Worm (Caenorhabditis elegans) whole organism, L4 larva: ENCODE data around the gene nol-9.

ENCODE experiments used
- R02D3.7 ChIP-seq: fragments of 150-350 bp; sonication (generic microtip); optimal IDR thresholded peaks from 3 replicates; lab custom pipeline; 2014; ENCODE audit warnings: missing biosample characterization, missing genetic modification characterization
- mdl-1 ChIP-seq, 2 experiments: fragments of 150-350 bp in 1 of 2; sonication (generic microtip) in 1 of 2; optimal IDR thresholded peaks; 2 replicates each; lab custom pipeline; 2014 to 2017; ENCODE audit warnings: missing biosample characterization in 2 of 2, missing genetic modification characterization in 2 of 2
- mdt-29 ChIP-seq: fragments of 200-800 bp; sonication (Bioruptor generic); IDR thresholded peaks from 2 replicates; pipeline ENCODE4 v1.3.6; 2022; ENCODE audit warnings: missing genetic modification reagents, missing genetic modification characterization, missing compliant biosample characterization
- mxl-3 ChIP-seq: fragments of 200-800 bp; sonication (Bioruptor generic); optimal IDR thresholded peaks from 2 replicates; lab custom pipeline; 2018; ENCODE audit warnings: mild to moderate bottlenecking, missing genetic modification characterization, missing compliant biosample characterization
- nhr-237 ChIP-seq: sonication (generic microtip); optimal IDR thresholded peaks from 2 replicates; lab custom pipeline; 2017; ENCODE audit warnings: missing biosample characterization, missing genetic modification characterization
- pha-4 ChIP-seq, 2 experiments: fragments of 150-350 bp in 1 of 2; fragments of 200-800 bp in 1 of 2; sonication (Bioruptor generic) in 1 of 2; IDR thresholded peaks in 1 of 2; optimal IDR thresholded peaks in 1 of 2; 2 replicates each; pipeline versions ENCODE4 v1.3.6 to Lab custom; 2014 to 2022; ENCODE audit warnings: missing genetic modification characterization in 2 of 2, missing genetic modification reagents in 2 of 2, missing biosample characterization in 1 of 2, missing compliant biosample characterization in 1 of 2
- skn-1 ChIP-seq: fragments of 150-350 bp; optimal IDR thresholded peaks from 2 replicates; lab custom pipeline; 2014; ENCODE audit warnings: missing biosample characterization, missing genetic modification characterization

ce11 chrIV:13374918-13375317 is 47.4 kb upstream of the nol-9 start:
- TF ChIP-seq mxl-3 (GFP tag; lab: Kevin White, UChicago) (no peak), mdt-29 (GFP tag; lab: Robert Waterston, UW) (no peak), R02D3.7 (tag; lab: Kevin White, UChicago) (no peak), nhr-237 (tag; lab: Kevin White, UChicago) (no peak), pha-4 (GFP tag; IDR thresholded peaks at IDR 0.05; lab: Robert Waterston, UW) (no peak), pha-4 (tag; optimal IDR thresholded peaks at IDR 0.05; lab: Kevin White, UChicago) (no peak), skn-1 (no peak), mdl-1 (tag; optimal IDR thresholded peaks at IDR 0.05; lab: Kevin White, UChicago) (no peak)
